Fruit fly (Drosophila melanogaster) whole organism, prepupa: ENCODE measurements around the gene fz2.

Experiments used
- CG10669 ChIP-seq: fragments of 200-800 bp; sonication (Bioruptor generic); optimal IDR thresholded peaks from 3 replicates; lab custom pipeline; 2018; ENCODE audit warnings: missing biosample characterization, mild to moderate bottlenecking, missing genetic modification characterization, moderate library complexity
- CG11294 ChIP-seq: fragments of 200-800 bp; sonication (Bioruptor generic); IDR thresholded peaks from 2 replicates; pipeline ENCODE4 v1.3.6; 2022; ENCODE audit warnings: missing biosample characterization, missing genetic modification characterization
- CG11762 ChIP-seq: fragments of 200-800 bp; sonication (Bioruptor generic); optimal IDR thresholded peaks from 3 replicates; lab custom pipeline; 2016; ENCODE audit warnings: missing biosample characterization, missing genetic modification characterization; ENCODE audit not compliant: insufficient read depth
- CG11902 ChIP-seq: fragments of 200-800 bp; sonication (Bioruptor generic); optimal IDR thresholded peaks from 3 replicates; lab custom pipeline; 2016; ENCODE audit warnings: missing biosample characterization, missing genetic modification characterization
- CG1621 ChIP-seq: fragments of 200-800 bp; sonication (Bioruptor generic); optimal IDR thresholded peaks from 3 replicates; lab custom pipeline; 2018; ENCODE audit warnings: missing biosample characterization, mild to moderate bottlenecking, missing genetic modification characterization
- CG16779 ChIP-seq: fragments of 200-800 bp; sonication (Bioruptor generic); optimal IDR thresholded peaks from 3 replicates; lab custom pipeline; 2017; ENCODE audit warnings: missing biosample characterization, mild to moderate bottlenecking, missing genetic modification characterization
- CG31627 ChIP-seq: fragments of 200-800 bp; sonication (Bioruptor generic); optimal IDR thresholded peaks from 3 replicates; lab custom pipeline; 2016; ENCODE audit warnings: missing biosample characterization, missing genetic modification characterization
- CG34406 ChIP-seq: fragments of 200-800 bp; sonication (Bioruptor generic); optimal IDR thresholded peaks from 3 replicates; lab custom pipeline; 2016; ENCODE audit warnings: missing biosample characterization, missing genetic modification characterization
- CG3919 ChIP-seq: fragments of 200-800 bp; sonication (Bioruptor generic); optimal IDR thresholded peaks from 3 replicates; lab custom pipeline; 2016; ENCODE audit warnings: missing biosample characterization, missing genetic modification characterization
- CG6792 ChIP-seq: fragments of 200-800 bp; sonication (Bioruptor generic); optimal IDR thresholded peaks from 3 replicates; lab custom pipeline; 2016; ENCODE audit warnings: missing biosample characterization, missing genetic modification characterization
- CG6854 ChIP-seq: fragments of 200-800 bp; sonication (Bioruptor generic); optimal IDR thresholded peaks from 2 replicates; lab custom pipeline; 2017; ENCODE audit warnings: missing biosample characterization, mild to moderate bottlenecking, missing genetic modification characterization
- CG7368 ChIP-seq: fragments of 200-800 bp; sonication (Bioruptor generic); optimal IDR thresholded peaks from 3 replicates; lab custom pipeline; 2016; ENCODE audit warnings: missing biosample characterization, missing genetic modification characterization
- CG8119 ChIP-seq: fragments of 200-800 bp; sonication (Bioruptor generic); IDR thresholded peaks from 3 replicates; pipeline ENCODE4 v1.3.6; 2022; ENCODE audit warnings: missing biosample characterization, missing genetic modification characterization
- CG8319 ChIP-seq: fragments of 200-800 bp; sonication (Bioruptor generic); optimal IDR thresholded peaks from 3 replicates; lab custom pipeline; 2016; ENCODE audit warnings: missing biosample characterization, missing genetic modification characterization
- CG8632 ChIP-seq: fragments of 200-800 bp; sonication (Bioruptor generic); optimal IDR thresholded peaks from 3 replicates; lab custom pipeline; 2016; ENCODE audit warnings: missing biosample characterization, missing genetic modification characterization
- Eip78C ChIP-seq: fragments of 200-800 bp; sonication (Bioruptor generic); peaks from one replicate; lab custom pipeline; 2016; ENCODE audit warnings: missing biosample characterization, missing genetic modification characterization
- Ets21C ChIP-seq: fragments of 200-800 bp; sonication (Bioruptor generic); optimal IDR thresholded peaks from 3 replicates; lab custom pipeline; 2016; ENCODE audit warnings: missing biosample characterization, missing genetic modification characterization
- Gug ChIP-seq: fragments of 200-800 bp; sonication (Bioruptor generic); IDR thresholded peaks from 2 replicates; pipeline ENCODE4 v1.3.6; 2022; ENCODE audit warnings: missing biosample characterization, missing genetic modification characterization
- Hr39 ChIP-seq: fragments of 200-800 bp; sonication (Bioruptor generic); optimal IDR thresholded peaks from 2 replicates; lab custom pipeline; 2016; ENCODE audit warnings: missing biosample characterization, missing genetic modification characterization
- Hr4 ChIP-seq: fragments of 200-800 bp; sonication (Bioruptor generic); optimal IDR thresholded peaks from 3 replicates; lab custom pipeline; 2016; ENCODE audit warnings: missing biosample characterization, missing genetic modification characterization
- Met ChIP-seq: fragments of 200-800 bp; sonication (Bioruptor generic); optimal IDR thresholded peaks from 3 replicates; lab custom pipeline; 2016; ENCODE audit warnings: missing biosample characterization, missing genetic modification characterization
- OdsH ChIP-seq: fragments of 200-800 bp; sonication (Bioruptor generic); optimal IDR thresholded peaks from 3 replicates; lab custom pipeline; 2016; ENCODE audit warnings: missing biosample characterization, missing genetic modification characterization
- Smox ChIP-seq: fragments of 200-800 bp; sonication (Bioruptor generic); optimal IDR thresholded peaks from 3 replicates; lab custom pipeline; 2016; ENCODE audit warnings: missing biosample characterization, missing genetic modification characterization
- Sox102F ChIP-seq: fragments of 200-800 bp; sonication (Bioruptor generic); optimal IDR thresholded peaks from 2 replicates; lab custom pipeline; 2016; ENCODE audit warnings: missing biosample characterization, mild to moderate bottlenecking, missing genetic modification characterization
- Sox15 ChIP-seq: fragments of 200-800 bp; sonication (Bioruptor generic); optimal IDR thresholded peaks from 3 replicates; lab custom pipeline; 2016; ENCODE audit warnings: missing biosample characterization, missing genetic modification characterization
- cyc ChIP-seq: fragments of 200-800 bp; sonication (Bioruptor generic); optimal IDR thresholded peaks from 3 replicates; lab custom pipeline; 2016; ENCODE audit warnings: missing biosample characterization, missing genetic modification characterization
- dac ChIP-seq: fragments of 200-800 bp; sonication (Bioruptor generic); optimal IDR thresholded peaks from 2 replicates; lab custom pipeline; 2017; ENCODE audit warnings: missing biosample characterization, mild to moderate bottlenecking, missing genetic modification characterization
- dsx ChIP-seq: fragments of 200-800 bp; optimal IDR thresholded peaks from 3 replicates; lab custom pipeline; 2019; ENCODE audit warnings: missing biosample characterization, mild to moderate bottlenecking, missing genetic modification characterization, moderate library complexity; ENCODE audit not compliant: poor library complexity, severe bottlenecking
- esn ChIP-seq: fragments of 200-800 bp; sonication (Bioruptor generic); optimal IDR thresholded peaks from 2 replicates; lab custom pipeline; 2016; ENCODE audit warnings: missing biosample characterization, mild to moderate bottlenecking, missing genetic modification characterization, moderate library complexity
- fd59A ChIP-seq: fragments of 200-800 bp; sonication (Bioruptor generic); optimal IDR thresholded peaks from 2 replicates; lab custom pipeline; 2017; ENCODE audit warnings: missing biosample characterization, mild to moderate bottlenecking, missing genetic modification characterization, missing genetic modification reagents
- fd85E ChIP-seq: fragments of 200-800 bp; sonication (Bioruptor generic); optimal IDR thresholded peaks from 3 replicates; lab custom pipeline; 2016; ENCODE audit warnings: missing biosample characterization, missing genetic modification characterization
- net ChIP-seq: fragments of 200-800 bp; sonication (Bioruptor generic); optimal IDR thresholded peaks from 3 replicates; lab custom pipeline; 2016; ENCODE audit warnings: missing biosample characterization, missing genetic modification characterization
- pdm3 ChIP-seq: fragments of 200-800 bp; sonication (Bioruptor generic); optimal IDR thresholded peaks from 3 replicates; lab custom pipeline; 2016; ENCODE audit warnings: missing biosample characterization, missing genetic modification characterization
- spab ChIP-seq: fragments of 200-800 bp; sonication (Bioruptor generic); optimal IDR thresholded peaks from 2 replicates; lab custom pipeline; 2017; ENCODE audit warnings: missing biosample characterization, mild to moderate bottlenecking, missing genetic modification characterization, missing genetic modification reagents
- ss ChIP-seq, 2 experiments: fragments of 200-800 bp; sonication (Bioruptor generic); optimal IDR thresholded peaks; 2 replicates in 1 of 2; 3 replicates in 1 of 2; lab custom pipeline; 2017 to 2018; ENCODE audit warnings: mild to moderate bottlenecking in 2 of 2, missing biosample characterization in 2 of 2, missing genetic modification characterization in 2 of 2, moderate library complexity in 1 of 2
- svp ChIP-seq: fragments of 200-800 bp; sonication (Bioruptor generic); peaks from one replicate; lab custom pipeline; 2016; ENCODE audit warnings: missing biosample characterization, missing genetic modification characterization

Gene fz2

DNA sequence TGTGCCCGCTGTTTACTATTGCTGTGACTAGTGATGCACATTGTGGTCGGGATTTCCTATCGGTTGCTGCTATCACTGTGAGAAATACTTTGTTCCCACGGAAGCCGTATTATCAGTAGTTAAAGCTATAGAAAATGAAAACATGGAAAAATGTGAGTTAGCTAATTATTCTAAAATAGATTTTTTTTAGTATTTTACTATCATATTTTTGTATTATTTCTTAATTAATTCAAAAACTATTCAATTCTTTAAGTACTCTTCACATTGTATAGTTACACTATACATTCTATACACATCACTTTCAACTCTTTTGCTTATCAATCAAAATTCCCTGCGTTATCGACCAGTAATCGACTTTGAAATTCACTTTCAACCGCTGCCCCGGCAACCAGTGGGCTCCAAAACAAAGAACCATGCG, 137.5 kb downstream of the fz2 start, which contains the start of the genes Naxd and CG14079 (continued):
- TF ChIP-seq CG1621 (no peak), CG31627 (GFP tag; lab: Kevin White, UChicago) (peak; percentile 76), Ets21C (GFP tag; lab: Kevin White, UChicago) (peak; percentile 59), Sox15 (peak; percentile 77), Gug (GFP tag; lab: Robert Waterston, UW) (peak; percentile 83), CG8319 (GFP tag; lab: Kevin White, UChicago) (peak; percentile 67), Smox (GFP tag; lab: Kevin White, UChicago) (peak; percentile 62), spab (GFP tag; lab: Kevin White, UChicago) (no peak), pdm3 (GFP tag; lab: Kevin White, UChicago) (peak; percentile 81), svp (peak; percentile 75), CG11294 (GFP tag; lab: Robert Waterston, UW) (peak; percentile 69; the same call in 1 of the 2 replicates), CG3919 (GFP tag; lab: Kevin White, UChicago) (peak; percentile 78), cyc (peak; percentile 61), net (GFP tag; lab: Kevin White, UChicago) (peak; percentile 83), OdsH (GFP tag; lab: Kevin White, UChicago) (peak; percentile 91), fd85E (GFP tag; lab: Kevin White, UChicago) (no peak), fd59A (GFP tag; lab: Kevin White, UChicago) (peak; percentile 66), CG11762 (GFP tag; lab: Kevin White, UChicago) (peak; percentile 35), Hr39 (GFP tag; lab: Kevin White, UChicago) (peak; percentile 77), CG8632 (GFP tag; lab: Kevin White, UChicago) (peak; percentile 76), dac (GFP tag; lab: Kevin White, UChicago) (no peak), ss (GFP tag; optimal IDR thresholded peaks at IDR 0.05; lab: Kevin White, UChicago) (no peak), CG34406 (GFP tag; lab: Kevin White, UChicago) (peak; percentile 74), CG8119 (GFP tag; lab: Robert Waterston, UW) (peak; percentile 90), Met (peak; percentile 72), esn (GFP tag; lab: Kevin White, UChicago) (peak; percentile 80), Hr4 (peak; percentile 87), CG16779 (peak; percentile 62), Sox102F (GFP tag; lab: Kevin White, UChicago) (no peak), dsx (GFP tag; lab: Kevin White, UChicago) (peak; percentile 88), CG6792 (GFP tag; lab: Kevin White, UChicago) (peak; percentile 80), CG10669 (GFP tag; lab: Kevin White, UChicago) (peak; percentile 51)

DNA sequence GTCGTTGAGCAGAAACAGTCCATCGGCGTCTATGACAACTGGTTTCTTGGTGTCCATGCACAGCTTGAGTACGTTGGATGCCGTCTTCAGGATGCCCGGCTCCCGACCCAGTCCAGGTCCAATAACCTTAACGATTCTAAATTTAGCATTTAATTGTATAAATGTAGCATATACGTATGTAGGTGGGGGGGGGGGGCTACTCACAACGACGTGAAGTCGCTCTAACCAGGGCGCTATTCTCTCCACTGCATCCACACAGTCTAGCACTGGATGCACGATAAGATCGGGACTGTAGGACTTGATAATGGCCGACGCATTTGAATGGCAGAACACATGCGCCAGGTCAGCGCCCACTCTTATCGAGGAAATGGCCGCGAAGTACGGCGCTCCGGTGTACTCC, 138.1 kb downstream of the fz2 start:
- TF ChIP-seq Gug (GFP tag; lab: Robert Waterston, UW) = no peak
- no peak for TF ChIP-seq CG7368 (GFP tag; lab: Kevin White, UChicago)
- TF ChIP-seq spab (GFP tag; lab: Kevin White, UChicago) = no peak
- no peak for TF ChIP-seq Eip78C (GFP tag; lab: Kevin White, UChicago)
- TF ChIP-seq CG6792 (GFP tag; lab: Kevin White, UChicago) = no peak
- TF ChIP-seq Sox15 = no peak
- TF ChIP-seq fd85E (GFP tag; lab: Kevin White, UChicago) = no peak
- no peak for TF ChIP-seq fd59A (GFP tag; lab: Kevin White, UChicago)
- no peak for TF ChIP-seq CG11902 (GFP tag; lab: Kevin White, UChicago)

- TF ChIP-seq net (GFP tag; lab: Kevin White, UChicago) (no peak), Smox (GFP tag; lab: Kevin White, UChicago) (no peak), esn (GFP tag; lab: Kevin White, UChicago) (peak; percentile 29), CG6854 (GFP tag; lab: Kevin White, UChicago) (peak; percentile 19), CG11294 (GFP tag; lab: Robert Waterston, UW) (no peak), Eip78C (GFP tag; lab: Kevin White, UChicago) (peak; percentile 70), fd85E (GFP tag; lab: Kevin White, UChicago) (no peak), Sox102F (GFP tag; lab: Kevin White, UChicago) (no peak), Met (peak; percentile 6)
Observed at dm6 chr3L:19096032-19096431, 139.1 kb downstream of the fz2 start, which contains the start of gene CNPYb. Gene CNPYb, minus strand, starts transcription at chr3L:19096217.
